Fruit fly (Drosophila melanogaster) whole organism, embryonic: Measurements from ENCODE around the gene CG15803.
A peak's percentile ranks its signal among the peaks of the same experiment; 100 is the strongest.

Experiments
- Aef1 ChIP-seq: fragments of 200-800 bp; sonication (Bioruptor generic); IDR thresholded peaks from 3 replicates; pipeline ENCODE4 v1.3.6; 2022; ENCODE audit warnings: missing biosample characterization, missing genetic modification characterization
- Blimp-1 ChIP-seq: fragments of 200-800 bp; sonication (Bioruptor generic); optimal IDR thresholded peaks from 3 replicates; lab custom pipeline; 2018; ENCODE audit warnings: missing biosample characterization, missing genetic modification characterization, mild to moderate bottlenecking, moderate library complexity, missing genetic modification reagents
- CG11504 ChIP-seq: fragments of 200-800 bp; sonication (Bioruptor generic); optimal IDR thresholded peaks from 3 replicates; lab custom pipeline; 2019; ENCODE audit warnings: missing biosample characterization, mild to moderate bottlenecking, missing genetic modification characterization, moderate library complexity
- CG12659 ChIP-seq: fragments of 200-800 bp; sonication (Bioruptor generic); optimal IDR thresholded peaks from 3 replicates; lab custom pipeline; 2017; ENCODE audit warnings: mild to moderate bottlenecking, missing biosample characterization, missing genetic modification reagents, missing genetic modification characterization
- CG1603 ChIP-seq: fragments of 200-800 bp; sonication (Bioruptor generic); optimal IDR thresholded peaks from 2 replicates; lab custom pipeline; 2019; ENCODE audit warnings: missing biosample characterization, mild to moderate bottlenecking, missing genetic modification characterization, moderate library complexity
- CG17385 ChIP-seq: fragments of 200-800 bp; sonication (Bioruptor generic); optimal IDR thresholded peaks from 3 replicates; lab custom pipeline; 2018; ENCODE audit warnings: missing biosample characterization, mild to moderate bottlenecking, missing genetic modification characterization
- CG17568 ChIP-seq: fragments of 200-800 bp; sonication (Bioruptor generic); optimal IDR thresholded peaks from 2 replicates; lab custom pipeline; 2018; ENCODE audit warnings: missing biosample characterization, mild to moderate bottlenecking, missing genetic modification characterization, moderate library complexity
- CG18011 ChIP-seq: fragments of 200-800 bp; sonication (Bioruptor generic); optimal IDR thresholded peaks from 2 replicates; lab custom pipeline; 2017; ENCODE audit warnings: missing biosample characterization, missing genetic modification characterization, mild to moderate bottlenecking, moderate library complexity, missing genotype
- CG30431 ChIP-seq: fragments of 200-800 bp; sonication (Bioruptor generic); optimal IDR thresholded peaks from 2 replicates; lab custom pipeline; 2017; ENCODE audit warnings: missing biosample characterization, missing genetic modification characterization
- CG3065 ChIP-seq: fragments of 200-800 bp; sonication (Bioruptor generic); optimal IDR thresholded peaks from 2 replicates; lab custom pipeline; 2016; ENCODE audit warnings: missing biosample characterization, missing genetic modification characterization
- CG32767 ChIP-seq: fragments of 200-800 bp; sonication (Bioruptor generic); IDR thresholded peaks from 2 replicates; pipeline ENCODE4 v1.3.6; 2022; ENCODE audit warnings: missing biosample characterization, missing genetic modification characterization
- CG34422 ChIP-seq: fragments of 200-800 bp; sonication (Bioruptor generic); IDR thresholded peaks from 3 replicates; pipeline ENCODE4 v1.3.6; 2022; ENCODE audit warnings: missing biosample characterization, missing genetic modification characterization
- CG3726 ChIP-seq: fragments of 200-800 bp; sonication (Bioruptor generic); IDR thresholded peaks from 3 replicates; pipeline ENCODE4, ENCODE4 v1.3.6; 2022; ENCODE audit warnings: missing biosample characterization, missing genetic modification characterization
- CG42726 ChIP-seq: fragments of 200-800 bp; sonication (Bioruptor generic); IDR thresholded peaks from 2 replicates; pipeline ENCODE4 v1.3.6; 2022; ENCODE audit warnings: missing biosample characterization, missing genetic modification characterization; ENCODE audit not compliant: partially characterized antibody
- CG43689 ChIP-seq: fragments of 200-800 bp; sonication (Bioruptor generic); IDR thresholded peaks from 2 replicates; pipeline ENCODE4 v1.3.6; 2022; ENCODE audit warnings: missing biosample characterization, missing genetic modification characterization
- CG6689 ChIP-seq: fragments of 200-800 bp; sonication (Bioruptor generic); IDR thresholded peaks from 2 replicates; pipeline ENCODE4 v1.3.6; 2022; ENCODE audit warnings: missing biosample characterization, missing genetic modification characterization
- CG7271 ChIP-seq: fragments of 200-800 bp; sonication (Bioruptor generic); optimal IDR thresholded peaks from 2 replicates; lab custom pipeline; 2018; ENCODE audit warnings: missing biosample characterization, mild to moderate bottlenecking, missing genetic modification characterization, moderate library complexity
- CG7987 ChIP-seq: fragments of 200-800 bp; sonication (Bioruptor generic); optimal IDR thresholded peaks from 2 replicates; lab custom pipeline; 2018; ENCODE audit warnings: missing biosample characterization, mild to moderate bottlenecking, missing genetic modification characterization, moderate library complexity
- CG9437 ChIP-seq: fragments of 200-800 bp; sonication (Bioruptor generic); optimal IDR thresholded peaks from 2 replicates; lab custom pipeline; 2018; ENCODE audit warnings: missing biosample characterization, mild to moderate bottlenecking, missing genetic modification characterization
- CG9727 ChIP-seq: fragments of 200-800 bp; sonication (Bioruptor generic); optimal IDR thresholded peaks from 3 replicates; lab custom pipeline; 2017; ENCODE audit warnings: missing biosample characterization, mild to moderate bottlenecking, missing genetic modification characterization
- CG9932 ChIP-seq: fragments of 200-800 bp; sonication (Bioruptor generic); IDR thresholded peaks from 2 replicates; pipeline ENCODE4 v1.3.6; 2022; ENCODE audit warnings: missing biosample characterization, missing genetic modification characterization
- CHES-1-like ChIP-seq: fragments of 200-800 bp; sonication (Bioruptor generic); optimal IDR thresholded peaks from 2 replicates; lab custom pipeline; 2016; ENCODE audit warnings: missing biosample characterization, missing genetic modification characterization
- CTCF ChIP-seq: fragments of 200-800 bp; sonication (Bioruptor generic); optimal IDR thresholded peaks from 2 replicates; lab custom pipeline; 2017; ENCODE audit warnings: missing biosample characterization, mild to moderate bottlenecking, missing genetic modification characterization, moderate library complexity
- CoRest ChIP-seq: fragments of 200-800 bp; sonication (Bioruptor generic); optimal IDR thresholded peaks from 3 replicates; lab custom pipeline; 2018; ENCODE audit warnings: missing biosample characterization, mild to moderate bottlenecking, missing genetic modification characterization, moderate library complexity
- CrebB ChIP-seq: fragments of 200-800 bp; sonication (Bioruptor generic); optimal IDR thresholded peaks from 3 replicates; lab custom pipeline; 2018; ENCODE audit warnings: missing biosample characterization, mild to moderate bottlenecking, missing genetic modification characterization
- Dip2 ChIP-seq: fragments of 200-800 bp; sonication (Bioruptor generic); IDR thresholded peaks from 2 replicates; pipeline ENCODE4 v1.3.6; 2022; ENCODE audit warnings: missing biosample characterization, missing genetic modification characterization
- Dp ChIP-seq: fragments of 200-800 bp; sonication (Bioruptor generic); optimal IDR thresholded peaks from 2 replicates; lab custom pipeline; 2018; ENCODE audit warnings: missing biosample characterization, mild to moderate bottlenecking, missing genetic modification characterization, moderate library complexity
- Elba2 ChIP-seq: fragments of 200-800 bp; sonication (Bioruptor generic); optimal IDR thresholded peaks from 3 replicates; lab custom pipeline; 2016; ENCODE audit warnings: missing biosample characterization, missing genetic modification characterization
- Fer1 ChIP-seq: fragments of 200-800 bp; sonication (Bioruptor generic); optimal IDR thresholded peaks from 2 replicates; lab custom pipeline; 2017; ENCODE audit warnings: missing biosample characterization, mild to moderate bottlenecking, missing genetic modification characterization
- Hmr ChIP-seq: fragments of 200-800 bp; sonication (Bioruptor generic); optimal IDR thresholded peaks from 3 replicates; lab custom pipeline; 2017; ENCODE audit warnings: mild to moderate bottlenecking, missing biosample characterization, missing genetic modification reagents, missing genetic modification characterization
- Hmx ChIP-seq: fragments of 200-800 bp; sonication (Bioruptor generic); optimal IDR thresholded peaks from 2 replicates; lab custom pipeline; 2016; ENCODE audit warnings: missing biosample characterization, missing genetic modification characterization
- Jarid2 ChIP-seq: fragments of 200-800 bp; sonication (Bioruptor generic); optimal IDR thresholded peaks from 3 replicates; lab custom pipeline; 2017; ENCODE audit warnings: mild to moderate bottlenecking, missing biosample characterization, missing genetic modification reagents, missing genetic modification characterization
- Meics ChIP-seq: fragments of 200-800 bp; sonication (Bioruptor generic); optimal IDR thresholded peaks from 2 replicates; lab custom pipeline; 2017; ENCODE audit warnings: missing biosample characterization, mild to moderate bottlenecking, missing genetic modification characterization
- Myb ChIP-seq: fragments of 200-800 bp; sonication (Bioruptor generic); optimal IDR thresholded peaks from 2 replicates; lab custom pipeline; 2016; ENCODE audit warnings: missing biosample characterization, missing genetic modification characterization
- Oli ChIP-seq: fragments of 200-800 bp; sonication (Bioruptor generic); optimal IDR thresholded peaks from 2 replicates; lab custom pipeline; 2018; ENCODE audit warnings: missing biosample characterization, mild to moderate bottlenecking, missing genetic modification characterization, moderate library complexity
- Sox100B ChIP-seq: fragments of 200-800 bp; sonication (Bioruptor generic); optimal IDR thresholded peaks from 3 replicates; lab custom pipeline; 2018; ENCODE audit warnings: missing biosample characterization, mild to moderate bottlenecking, missing genetic modification characterization
- Sry-δ ChIP-seq: fragments of 200-800 bp; sonication (Bioruptor generic); optimal IDR thresholded peaks from 2 replicates; lab custom pipeline; 2016; ENCODE audit warnings: missing biosample characterization, missing genetic modification characterization
- Xrp1 ChIP-seq: fragments of 200-800 bp; sonication (Bioruptor generic); IDR thresholded peaks from 2 replicates; pipeline ENCODE4 v1.3.6; 2022; ENCODE audit warnings: missing biosample characterization, missing genetic modification characterization
- crol ChIP-seq: fragments of 200-800 bp; sonication (Bioruptor generic); IDR thresholded peaks from 2 replicates; pipeline ENCODE4 v1.3.6; 2022; ENCODE audit warnings: missing biosample characterization, missing genetic modification characterization
- danr ChIP-seq: fragments of 200-800 bp; sonication (Bioruptor generic); IDR thresholded peaks from 2 replicates; pipeline ENCODE4 v1.3.6; 2022; ENCODE audit warnings: missing biosample characterization, missing genetic modification characterization
- dysf ChIP-seq: fragments of 200-800 bp; sonication (Bioruptor generic); IDR thresholded peaks from 3 replicates; pipeline ENCODE4 v1.3.6; 2022; ENCODE audit warnings: missing biosample characterization, missing genetic modification characterization
- ftz-f1 ChIP-seq: fragments of 200-800 bp; sonication (Bioruptor generic); optimal IDR thresholded peaks from 2 replicates; lab custom pipeline; 2016; ENCODE audit warnings: missing biosample characterization, missing genetic modification characterization
- gfzf ChIP-seq: fragments of 200-800 bp; sonication (Bioruptor generic); optimal IDR thresholded peaks from 2 replicates; lab custom pipeline; 2016; ENCODE audit warnings: missing biosample characterization, mild to moderate bottlenecking, missing genetic modification characterization, moderate library complexity
- her ChIP-seq: fragments of 200-800 bp; sonication (Bioruptor generic); optimal IDR thresholded peaks from 2 replicates; lab custom pipeline; 2016; ENCODE audit warnings: missing biosample characterization, missing genetic modification characterization
- rib ChIP-seq: fragments of 200-800 bp; sonication (Bioruptor generic); IDR thresholded peaks from 2 replicates; pipeline ENCODE4 v1.3.6; 2022; ENCODE audit warnings: missing biosample characterization, missing genetic modification characterization
- so ChIP-seq: fragments of 200-800 bp; sonication (Bioruptor generic); IDR thresholded peaks from 3 replicates; pipeline ENCODE4 v1.3.6; 2022; ENCODE audit warnings: missing biosample characterization, missing genetic modification characterization
- stwl ChIP-seq: fragments of 200-800 bp; sonication (Bioruptor generic); optimal IDR thresholded peaks from 3 replicates; lab custom pipeline; 2018; ENCODE audit warnings: missing biosample characterization, mild to moderate bottlenecking, missing genetic modification characterization, moderate library complexity
- tgo ChIP-seq: fragments of 200-800 bp; sonication (Bioruptor generic); IDR thresholded peaks from 3 replicates; pipeline ENCODE4 v1.3.6; 2022; ENCODE audit warnings: missing biosample characterization, missing genetic modification characterization
- tll ChIP-seq, 2 experiments: fragments of 200-800 bp in 1 of 2; fragments of >200 bp in 1 of 2; sonication (Bioruptor generic) in 1 of 2; optimal IDR thresholded peaks; 2 replicates each; lab custom pipeline; 2017 to 2019; ENCODE audit warnings: missing biosample characterization in 2 of 2, missing genetic modification characterization in 2 of 2, mild to moderate bottlenecking in 1 of 2, moderate library complexity in 1 of 2

Gene CG15803

DNA sequence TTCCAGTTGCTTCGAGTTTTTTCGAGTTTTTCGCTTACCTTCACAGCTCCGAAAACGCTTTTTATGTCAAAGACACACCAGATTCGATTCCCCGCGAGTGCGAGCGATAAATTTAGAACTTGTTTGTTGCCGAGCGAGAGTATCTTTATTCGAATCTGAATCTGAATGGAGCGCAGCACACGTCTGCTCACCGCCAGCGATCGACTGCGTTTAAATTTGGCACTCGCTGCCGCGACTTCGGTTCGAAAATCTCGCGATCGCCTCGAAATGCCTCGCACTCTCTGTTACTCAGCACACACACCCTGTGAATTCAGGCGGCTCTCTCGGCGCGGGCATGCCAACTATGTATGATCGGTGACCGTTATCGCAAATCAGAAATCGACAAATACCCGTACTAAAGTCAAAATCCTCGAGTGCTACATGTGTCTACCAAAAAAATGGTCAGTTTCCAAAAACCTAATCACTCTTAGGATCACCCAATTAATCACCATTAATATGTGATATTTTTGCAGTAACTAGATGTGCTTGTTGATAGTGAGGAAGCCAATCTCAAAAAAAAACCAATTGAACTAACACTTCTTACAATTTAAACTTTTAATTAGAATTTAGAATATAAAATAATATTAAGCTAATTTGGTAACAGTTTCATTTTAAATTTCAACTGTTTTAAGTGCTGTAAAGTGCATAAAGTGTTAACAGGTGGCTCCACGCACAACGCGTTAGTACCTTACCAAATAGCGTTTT is 38.6 kb upstream of the CG15803 start, which contains the start of gene Vha100-2 (continued):
- TF ChIP-seq Oli (tag; lab: Kevin White, UChicago) (peak; percentile 23), ftz-f1 (no peak), CG9727 (GFP tag; lab: Kevin White, UChicago) (peak; percentile 16), CG9932 (GFP tag; lab: Robert Waterston, UW) (peak; percentile 60), Dip2 (GFP tag; lab: Robert Waterston, UW) (no peak), CG7987 (peak; percentile 56), CG7271 (tag; lab: Kevin White, UChicago) (no peak), Blimp-1 (GFP tag; lab: Kevin White, UChicago) (peak; percentile 7), so (GFP tag; lab: Robert Waterston, UW) (peak; percentile 70; the same call in 2 of the 3 replicates), CTCF (GFP tag; lab: Kevin White, UChicago) (peak; percentile 39), CG9437 (GFP tag; lab: Kevin White, UChicago) (peak; percentile 14), CG6689 (no peak; the same call in 1 of the 2 replicates), Sox100B (GFP tag; lab: Kevin White, UChicago) (peak; percentile 39), CG1603 (tag; lab: Kevin White, UChicago) (peak; percentile 67), CG18011 (GFP tag; lab: Kevin White, UChicago) (no peak), CG3065 (GFP tag; lab: Kevin White, UChicago) (no peak), Jarid2 (GFP tag; lab: Kevin White, UChicago) (peak; percentile 80), Fer1 (peak; percentile 37), gfzf (peak; percentile 91), dysf (GFP tag; lab: Robert Waterston, UW) (peak; percentile 53; the same call in 2 of the 3 replicates), danr (GFP tag; lab: Robert Waterston, UW) (0 out of 2 replicates have a peak, but pooled peaks have one; percentile 25), Hmr (GFP tag; lab: Kevin White, UChicago) (peak; percentile 45), Dp (GFP tag; lab: Kevin White, UChicago) (peak; percentile 63), stwl (peak; percentile 94), Aef1 (GFP tag; lab: Robert Waterston, UW) (peak; percentile 36; the same call in 2 of the 3 replicates), Meics (peak; percentile 41), CrebB (tag; lab: Kevin White, UChicago) (peak; percentile 30), Myb (GFP tag; lab: Kevin White, UChicago) (peak; percentile 97), CG11504 (tag; lab: Kevin White, UChicago) (peak; percentile 40), tll (GFP tag; optimal IDR thresholded peaks at IDR 0.05; lab: Kevin White, UChicago) (peak in 1 of 2 experiments; percentile 4), rib (GFP tag; lab: Robert Waterston, UW) (peak; percentile 81), her (GFP tag; lab: Kevin White, UChicago) (peak; percentile 52), Xrp1 (GFP tag; lab: Robert Waterston, UW) (0 out of 2 replicates have a peak, but pooled peaks have one; percentile 6), CG17385 (GFP tag; lab: Kevin White, UChicago) (peak; percentile 20), CG32767 (GFP tag; lab: Robert Waterston, UW) (peak; percentile 30; the same call in 1 of the 2 replicates), CoRest (tag; lab: Kevin White, UChicago) (peak; percentile 63), CG34422 (GFP tag; lab: Robert Waterston, UW) (peak; percentile 42; the same call in 2 of the 3 replicates), crol (0 out of 2 replicates have a peak, but pooled peaks have one; percentile 1), CG42726 (GFP tag; lab: Robert Waterston, UW) (peak; percentile 26; the same call in 1 of the 2 replicates), tgo (GFP tag; lab: Robert Waterston, UW) (peak; percentile 24; the same call in 1 of the 3 replicates), CG30431 (GFP tag; lab: Kevin White, UChicago) (no peak), Sry-δ (GFP tag; lab: Kevin White, UChicago) (peak; percentile 10), CG43689 (GFP tag; lab: Robert Waterston, UW) (peak; percentile 33; the same call in 1 of the 2 replicates), CG12659 (peak; percentile 61), Elba2 (no peak), CG3726 (GFP tag; lab: Robert Waterston, UW) (no peak), CHES-1-like (GFP tag; lab: Kevin White, UChicago) (peak; percentile 28), CG17568 (GFP tag; lab: Kevin White, UChicago) (no peak), Hmx (GFP tag; lab: Kevin White, UChicago) (no peak)
